Worm (Caenorhabditis elegans) whole organism, young adult: ENCODE measurements around the gene Y49E10.21.

Source experiments
- B0261.1 ChIP-seq: sonication (generic microtip); optimal IDR thresholded peaks from 2 replicates; lab custom pipeline; 2016; ENCODE audit warnings: mild to moderate bottlenecking, missing genetic modification characterization, moderate library complexity, missing compliant biosample characterization
- C06A6.2 ChIP-seq: fragments of 200-800 bp; sonication (Bioruptor generic); conservative IDR thresholded peaks from 2 replicates; pipeline ENCODE4 v1.3.6; 2022; ENCODE audit warnings: missing genetic modification characterization, missing compliant biosample characterization
- C17E4.6 ChIP-seq: fragments of 200-800 bp; sonication (Bioruptor generic); IDR thresholded peaks from 2 replicates; pipeline ENCODE4 v1.3.6; 2022; ENCODE audit warnings: missing genetic modification reagents, missing genetic modification characterization, missing compliant biosample characterization
- D2030.7 ChIP-seq: fragments of 200-800 bp; sonication (Bioruptor generic); IDR thresholded peaks from 2 replicates; pipeline ENCODE4 v1.3.6; 2022; ENCODE audit warnings: missing genetic modification reagents, missing genetic modification characterization, missing compliant biosample characterization
- F37B4.10 ChIP-seq: fragments of 200-800 bp; sonication (Bioruptor generic); IDR thresholded peaks from 2 replicates; pipeline ENCODE4 v1.3.6; 2022; ENCODE audit warnings: missing genetic modification characterization, missing compliant biosample characterization
- F52B5.7 ChIP-seq: sonication (generic microtip); optimal IDR thresholded peaks from 2 replicates; lab custom pipeline; 2016; ENCODE audit warnings: mild to moderate bottlenecking, missing genetic modification characterization, missing compliant biosample characterization
- F55B11.4 ChIP-seq: sonication (generic microtip); optimal IDR thresholded peaks from 2 replicates; lab custom pipeline; 2016; ENCODE audit warnings: missing compliant biosample characterization, missing genetic modification characterization, borderline replicate concordance; ENCODE audit not compliant: insufficient read depth
- F57A8.1 ChIP-seq: fragments of 200-800 bp; sonication (Bioruptor generic); optimal IDR thresholded peaks from 2 replicates; lab custom pipeline; 2018; ENCODE audit warnings: mild to moderate bottlenecking, missing genetic modification characterization, moderate library complexity, missing compliant biosample characterization
- Y53G8AR.9 ChIP-seq: fragments of 200-800 bp; sonication (Bioruptor generic); conservative IDR thresholded peaks from 2 replicates; pipeline ENCODE4 v1.3.6; 2022; ENCODE audit warnings: missing genetic modification reagents, missing genetic modification characterization, missing compliant biosample characterization
- Y56A3A.18 ChIP-seq: fragments of 200-800 bp; sonication (Bioruptor generic); IDR thresholded peaks from 2 replicates; pipeline ENCODE4 v1.3.6; 2022; ENCODE audit warnings: missing genetic modification reagents, missing genetic modification characterization, missing compliant biosample characterization
- ZK185.1 ChIP-seq: sonication (generic microtip); optimal IDR thresholded peaks from 2 replicates; lab custom pipeline; 2016; ENCODE audit warnings: mild to moderate bottlenecking, missing genetic modification characterization, missing compliant biosample characterization; ENCODE audit not compliant: poor library complexity, severe bottlenecking
- athp-1 ChIP-seq: sonication (generic microtip); optimal IDR thresholded peaks from 2 replicates; lab custom pipeline; 2017; ENCODE audit warnings: mild to moderate bottlenecking, missing genetic modification characterization, missing compliant biosample characterization
- attf-6 ChIP-seq: fragments of 200-800 bp; sonication (Bioruptor generic); IDR thresholded peaks from 2 replicates; pipeline ENCODE4 v1.3.6; 2022; ENCODE audit warnings: missing genetic modification reagents, missing genetic modification characterization, missing compliant biosample characterization
- cebp-1 ChIP-seq, 2 experiments: fragments of 200-800 bp in 1 of 2; sonication (Bioruptor generic) in 1 of 2; sonication (generic microtip) in 1 of 2; IDR thresholded peaks in 1 of 2; optimal IDR thresholded peaks in 1 of 2; 2 replicates each; pipeline versions ENCODE4 v1.3.6 to Lab custom; 2017 to 2022; ENCODE audit warnings: missing compliant biosample characterization in 2 of 2, missing genetic modification characterization in 2 of 2, mild to moderate bottlenecking in 1 of 2, missing genetic modification reagents in 1 of 2, moderate library complexity in 1 of 2
- cebp-2 ChIP-seq: fragments of 200-800 bp; sonication (Bioruptor generic); IDR thresholded peaks from 2 replicates; pipeline ENCODE4 v1.3.6; 2022; ENCODE audit warnings: missing genetic modification characterization, missing compliant biosample characterization
- ceh-100 ChIP-seq: fragments of 200-800 bp; sonication (Bioruptor generic); IDR thresholded peaks from 2 replicates; pipeline ENCODE4 v1.3.6; 2022; ENCODE audit warnings: missing genetic modification reagents, missing genetic modification characterization, missing compliant biosample characterization
- chd-7 ChIP-seq: sonication (generic microtip); optimal IDR thresholded peaks from 2 replicates; lab custom pipeline; 2016; ENCODE audit warnings: mild to moderate bottlenecking, missing genetic modification characterization, moderate library complexity, missing compliant biosample characterization
- dox-1 ChIP-seq: fragments of 200-800 bp; sonication (Bioruptor generic); IDR thresholded peaks from 2 replicates; pipeline ENCODE4 v1.3.6; 2022; ENCODE audit warnings: missing genetic modification reagents, missing genetic modification characterization, missing compliant biosample characterization
- efl-1 ChIP-seq: fragments of 150-350 bp; optimal IDR thresholded peaks from 2 replicates; lab custom pipeline; 2014; ENCODE audit warnings: missing biosample characterization, missing genetic modification reagents, missing genetic modification characterization
- egrh-3 ChIP-seq: fragments of 200-800 bp; sonication (Bioruptor generic); IDR thresholded peaks from 2 replicates; pipeline ENCODE4 v1.3.6; 2022; ENCODE audit warnings: missing genetic modification reagents, missing genetic modification characterization, missing compliant biosample characterization
- fkh-3 ChIP-seq: sonication (generic microtip); optimal IDR thresholded peaks from 2 replicates; lab custom pipeline; 2016; ENCODE audit warnings: mild to moderate bottlenecking, missing genetic modification characterization, missing compliant biosample characterization
- hlh-26 ChIP-seq: fragments of 200-800 bp; sonication (Bioruptor generic); conservative IDR thresholded peaks from 2 replicates; pipeline ENCODE4 v1.3.6; 2022; ENCODE audit warnings: missing genetic modification reagents, missing genetic modification characterization, missing compliant biosample characterization
- hmg-1.2 ChIP-seq: fragments of 200-800 bp; sonication (Bioruptor generic); IDR thresholded peaks from 2 replicates; pipeline ENCODE4 v1.3.6; 2022; ENCODE audit warnings: missing genetic modification reagents, missing genetic modification characterization, missing compliant biosample characterization
- hrde-1 ChIP-seq: sonication (generic microtip); optimal IDR thresholded peaks from 2 replicates; lab custom pipeline; 2016; ENCODE audit warnings: missing genetic modification characterization, mild to moderate bottlenecking, missing compliant biosample characterization, moderate library complexity, missing genotype, missing genetic modification reagents, borderline replicate concordance
- lin-35 ChIP-seq, 3 experiments: fragments of 150-350 bp in 2 of 3; sonication (generic microtip) in 1 of 3; optimal IDR thresholded peaks; 2 replicates each; lab custom pipeline; 2014 to 2018; ENCODE audit warnings: missing biosample characterization in 3 of 3, missing genetic modification characterization in 3 of 3, missing genetic modification reagents in 3 of 3
- lsl-1 ChIP-seq: fragments of 200-800 bp; sonication (Bioruptor generic); optimal IDR thresholded peaks from 2 replicates; lab custom pipeline; 2018; ENCODE audit warnings: mild to moderate bottlenecking, missing genetic modification characterization, moderate library complexity, missing compliant biosample characterization
- madf-10 ChIP-seq: sonication (generic microtip); optimal IDR thresholded peaks from 2 replicates; lab custom pipeline; 2016; ENCODE audit warnings: mild to moderate bottlenecking, missing genetic modification characterization, missing compliant biosample characterization
- madf-6 ChIP-seq: fragments of 200-800 bp; sonication (Bioruptor generic); IDR thresholded peaks from 2 replicates; pipeline ENCODE4 v1.3.6; 2022; ENCODE audit warnings: missing genetic modification reagents, missing genetic modification characterization, missing compliant biosample characterization
- nfya-1 ChIP-seq: sonication (generic microtip); optimal IDR thresholded peaks from 2 replicates; lab custom pipeline; 2017; ENCODE audit warnings: antibody characterized with exemption, missing compliant biosample characterization, missing genetic modification characterization, borderline replicate concordance; ENCODE audit not compliant: insufficient read depth
- nfya-2 ChIP-seq: fragments of 200-800 bp; sonication (Bioruptor generic); IDR thresholded peaks from 2 replicates; pipeline ENCODE4 v1.3.6; 2022; ENCODE audit warnings: missing genetic modification reagents, missing genetic modification characterization, missing compliant biosample characterization
- nhr-80 ChIP-seq: sonication (generic microtip); optimal IDR thresholded peaks from 2 replicates; lab custom pipeline; 2016; ENCODE audit warnings: missing genetic modification characterization, missing compliant biosample characterization
- rcor-1 ChIP-seq: fragments of 200-800 bp; sonication (Bioruptor generic); IDR thresholded peaks from 2 replicates; pipeline ENCODE4 v1.3.6; 2022; ENCODE audit warnings: missing genetic modification reagents, missing genetic modification characterization, missing compliant biosample characterization
- snpc-1.3 ChIP-seq: sonication (generic microtip); optimal IDR thresholded peaks from 2 replicates; lab custom pipeline; 2017; ENCODE audit warnings: missing genetic modification characterization, mild to moderate bottlenecking, missing compliant biosample characterization, antibody characterized with exemption, moderate library complexity, missing genotype, missing genetic modification reagents; ENCODE audit not compliant: insufficient read depth
- snpc-4 ChIP-seq, 5 experiments: fragments of 150-350 bp in 1 of 5; sonication (generic microtip) in 4 of 5; optimal IDR thresholded peaks; 2 replicates each; lab custom pipeline; 2014 to 2018; ENCODE audit warnings: missing genetic modification characterization in 5 of 5, missing biosample characterization in 3 of 5, antibody characterized with exemption in 2 of 5, mild to moderate bottlenecking in 2 of 5, missing compliant biosample characterization in 2 of 5, missing genotype in 2 of 5, moderate library complexity in 2 of 5, missing genetic modification reagents in 1 of 5
- somi-1 ChIP-seq: fragments of 200-800 bp; sonication (Bioruptor generic); optimal IDR thresholded peaks from 2 replicates; lab custom pipeline; 2018; ENCODE audit warnings: mild to moderate bottlenecking, missing genetic modification characterization, missing compliant biosample characterization
- sptf-2 ChIP-seq: fragments of 200-800 bp; sonication (Bioruptor generic); optimal IDR thresholded peaks from 2 replicates; lab custom pipeline; 2018; ENCODE audit warnings: mild to moderate bottlenecking, missing genetic modification characterization, missing compliant biosample characterization
- xnd-1 ChIP-seq: sonication (generic microtip); optimal IDR thresholded peaks from 2 replicates; lab custom pipeline; 2016; ENCODE audit warnings: missing genotype, missing genetic modification reagents, missing genetic modification characterization, missing compliant biosample characterization
- zfh-2 ChIP-seq: fragments of 200-800 bp; sonication (Bioruptor generic); conservative IDR thresholded peaks from 2 replicates; pipeline ENCODE4 v1.3.6; 2022; ENCODE audit warnings: missing genetic modification reagents, missing genetic modification characterization, missing compliant biosample characterization
- ztf-28 ChIP-seq: fragments of 200-800 bp; sonication (Bioruptor generic); IDR thresholded peaks from 2 replicates; pipeline ENCODE4 v1.3.6; 2022; ENCODE audit warnings: missing genetic modification reagents, missing genetic modification characterization, missing compliant biosample characterization

The Y49E10.21 gene

DNA sequence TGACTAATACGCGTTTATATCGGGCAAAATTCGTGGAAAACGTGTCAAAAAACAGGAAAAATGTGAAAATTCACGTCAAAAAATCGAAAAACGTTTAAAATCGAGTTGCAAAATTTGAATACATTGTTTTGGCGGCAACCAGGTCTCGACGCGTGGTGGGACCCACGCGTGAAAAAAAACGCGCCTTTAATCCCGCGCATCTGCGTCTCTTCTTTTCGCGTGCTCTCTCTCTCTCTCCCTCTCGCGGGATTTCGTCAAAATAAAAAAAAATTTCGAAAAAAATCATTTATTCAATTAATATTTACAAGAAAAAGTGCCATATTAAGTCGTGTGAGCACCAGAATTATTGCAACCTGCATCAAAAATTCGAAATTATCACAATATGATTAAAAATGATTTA lies 4.1 kb upstream of the Y49E10.21 start, which contains the start of gene ani-1 (continued):
- TF ChIP-seq hmg-1.2 (GFP tag; lab: Robert Waterston, UW) (peak; percentile 97), somi-1 (no peak), rcor-1 (GFP tag; lab: Robert Waterston, UW) (peak; percentile 84), ZK185.1 (no peak), hrde-1 (tag; lab: Kevin White, UChicago) (peak; percentile 9), Y56A3A.18 (no peak), lin-35 (GFP tag; optimal IDR thresholded peaks at IDR 0.05; lab: Kevin White, UChicago) (peak in 2 of 3 experiments; percentile 30 to 65), ztf-28 (GFP tag; lab: Robert Waterston, UW) (peak; percentile 79), lsl-1 (GFP tag; lab: Kevin White, UChicago) (peak; percentile 82), chd-7 (no peak), athp-1 (peak; percentile 38), dox-1 (peak; percentile 89), Y53G8AR.9 (GFP tag; lab: Robert Waterston, UW) (peak; percentile 57; the same call in 1 of the 2 replicates), hlh-26 (no peak), xnd-1 (tag; lab: Kevin White, UChicago) (peak; percentile 72), nfya-2 (no peak), ceh-100 (GFP tag; lab: Robert Waterston, UW) (peak; percentile 65; the same call in 1 of the 2 replicates), egrh-3 (GFP tag; lab: Robert Waterston, UW) (peak; percentile 49; the same call in 1 of the 2 replicates), D2030.7 (peak; percentile 84), zfh-2 (peak; percentile 52; the same call in 1 of the 2 replicates), madf-10 (tag; lab: Kevin White, UChicago) (no peak), efl-1 (GFP tag; lab: Kevin White, UChicago) (peak; percentile 91), madf-6 (GFP tag; lab: Robert Waterston, UW) (peak; percentile 93), sptf-2 (GFP tag; lab: Kevin White, UChicago) (no peak), F52B5.7 (tag; lab: Kevin White, UChicago) (peak; percentile 20), attf-6 (0 out of 2 replicates have a peak, but pooled peaks have one; percentile 10), snpc-4 (GFP tag; optimal IDR thresholded peaks at IDR 0.05; lab: Kevin White, UChicago) (no peak), snpc-4 (tag; optimal IDR thresholded peaks at IDR 0.05; lab: Kevin White, UChicago) (peak; percentile 29 to 56 (median 40)), cebp-1 (GFP tag; IDR thresholded peaks at IDR 0.05; lab: Robert Waterston, UW) (no peak), cebp-1 (tag; optimal IDR thresholded peaks at IDR 0.05; lab: Kevin White, UChicago) (peak; percentile 68)

DNA sequence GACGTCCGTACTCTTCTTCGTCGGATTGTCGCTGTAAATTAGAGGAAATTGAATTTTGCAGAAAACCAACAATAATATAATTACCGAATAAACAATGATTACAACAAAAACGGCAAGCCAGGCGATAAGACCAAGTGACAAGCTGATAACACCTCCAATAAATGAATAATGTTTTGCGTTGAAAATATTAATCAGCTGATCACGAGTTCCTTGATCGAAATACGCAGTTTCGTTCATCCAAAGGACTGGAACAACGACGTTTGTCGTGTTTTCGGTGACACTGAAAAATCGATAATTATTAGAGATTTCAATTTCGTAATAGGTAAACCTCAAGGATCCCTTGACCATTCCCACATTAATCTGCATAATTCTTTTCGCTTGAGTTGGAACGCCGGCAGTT lies 3.6 kb upstream of the Y49E10.21 start:
- TF ChIP-seq rcor-1 (GFP tag; lab: Robert Waterston, UW) (peak; percentile 34; the same call in 1 of the 2 replicates), snpc-1.3 (no peak), B0261.1 (no peak), Y53G8AR.9 (GFP tag; lab: Robert Waterston, UW) (no peak), efl-1 (GFP tag; lab: Kevin White, UChicago) (no peak), cebp-1 (GFP tag; IDR thresholded peaks at IDR 0.05; lab: Robert Waterston, UW) (no peak), cebp-1 (tag; optimal IDR thresholded peaks at IDR 0.05; lab: Kevin White, UChicago) (peak; percentile 2), somi-1 (no peak), C06A6.2 (GFP tag; lab: Robert Waterston, UW) (no peak), fkh-3 (no peak), cebp-2 (GFP tag; lab: Robert Waterston, UW) (no peak), nfya-1 (tag; lab: Kevin White, UChicago) (no peak), F57A8.1 (GFP tag; lab: Kevin White, UChicago) (no peak), C17E4.6 (GFP tag; lab: Robert Waterston, UW) (no peak), zfh-2 (no peak), F55B11.4 (no peak), nhr-80 (tag; lab: Kevin White, UChicago) (peak; percentile 37), D2030.7 (no peak), F37B4.10 (GFP tag; lab: Robert Waterston, UW) (no peak)
